Fruit fly (Drosophila melanogaster): Measurements from ENCODE around the gene CG42487.

DNA sequence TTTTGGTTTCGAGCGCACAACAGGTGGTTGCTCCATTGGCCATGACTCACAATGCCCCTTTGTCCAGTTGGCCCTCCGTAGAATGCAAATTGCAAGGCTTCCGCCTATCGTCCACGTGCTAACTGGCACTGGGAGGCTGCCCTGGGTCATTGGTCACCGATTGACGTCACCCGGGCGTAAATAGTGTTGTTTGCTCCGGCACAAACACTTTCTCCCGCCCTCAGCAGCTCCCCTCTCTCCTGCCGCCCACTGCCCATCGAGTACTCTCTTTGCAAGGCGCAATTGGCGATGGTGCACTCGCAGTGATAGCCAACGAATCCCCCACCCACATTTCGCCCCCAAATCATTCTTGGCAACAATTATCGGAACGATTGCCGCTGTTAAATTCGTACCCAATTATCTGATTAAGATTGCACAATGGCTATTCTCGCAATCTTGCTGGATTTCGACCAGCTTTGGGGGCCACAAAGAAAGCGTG, 32.3 kb downstream of the CG42487 start:
- TF ChIP-seq Myc (optimal IDR thresholded peaks at IDR 0.05) = no peak
- no peak for TF ChIP-seq psq (optimal IDR thresholded peaks at IDR 0.05)
- TF ChIP-seq ttk (optimal IDR thresholded peaks at IDR 0.05) = no peak
- TF ChIP-seq h (optimal IDR thresholded peaks at IDR 0.05) = no peak
- no peak for TF ChIP-seq insv (optimal IDR thresholded peaks at IDR 0.05)
- no peak for TF ChIP-seq Sin3A (optimal IDR thresholded peaks at IDR 0.05)

All from Kc167 (cell line).